Fruit fly (Drosophila melanogaster) whole organism, pupa: ENCODE measurements around the gene L2HGDH.

ENCODE experiments used
- CG14655 ChIP-seq: fragments of 200-800 bp; sonication (Bioruptor generic); optimal IDR thresholded peaks from 3 replicates; lab custom pipeline; 2017; ENCODE audit warnings: mild to moderate bottlenecking, missing biosample characterization, missing genetic modification reagents, missing genetic modification characterization
- CG8159 ChIP-seq: fragments of 200-800 bp; sonication (Bioruptor generic); optimal IDR thresholded peaks from 3 replicates; lab custom pipeline; 2018; ENCODE audit warnings: missing biosample characterization, mild to moderate bottlenecking, missing genetic modification characterization, moderate library complexity
- CG8301 ChIP-seq: fragments of 200-800 bp; sonication (Bioruptor generic); optimal IDR thresholded peaks from 2 replicates; lab custom pipeline; 2018; ENCODE audit warnings: missing biosample characterization, mild to moderate bottlenecking, missing genetic modification characterization
- Ets98B ChIP-seq: fragments of 200-800 bp; sonication (Bioruptor generic); IDR thresholded peaks from 2 replicates; pipeline ENCODE4 v1.3.6; 2022; ENCODE audit warnings: missing biosample characterization, missing genetic modification characterization
- gl ChIP-seq: fragments of 200-800 bp; sonication (Bioruptor generic); optimal IDR thresholded peaks from 2 replicates; lab custom pipeline; 2018; ENCODE audit warnings: missing biosample characterization, mild to moderate bottlenecking, missing genetic modification characterization

dm6 chr2L:19015628-19016027 lies 41.4 kb upstream of the L2HGDH start:
- TF ChIP-seq CG8159 (tag; lab: Kevin White, UChicago) (no peak), CG14655 (GFP tag; lab: Kevin White, UChicago) (no peak), Ets98B (GFP tag; lab: Robert Waterston, UW) (no peak), CG8301 (no peak), gl (tag; lab: Kevin White, UChicago) (no peak)
